Worm (Caenorhabditis elegans): ENCODE results near the gene F09E5.12.

F09E5.12 gene

ce11 chrII:5389831-5390323 is 19.3 kb upstream of the F09E5.12 start, which contains the start of gene ndx-6 (continued):
- TF ChIP-seq tbx-7 (tag; optimal IDR thresholded peaks at IDR 0.05) (no peak), unc-86 (tag; optimal IDR thresholded peaks at IDR 0.05) (peak; percentile 43), pha-2 (tag; optimal IDR thresholded peaks at IDR 0.05) (no peak)

- no peak for TF ChIP-seq dmd-4 (tag; optimal IDR thresholded peaks at IDR 0.05; ENCODE audit: borderline replicate concordance)
Observed at ce11 chrII:5388786-5389421, 18.4 kb upstream of the F09E5.12 start, which contains the start of gene rsp-4. TSS of gene rsp-4 (minus strand) at chrII:5388836.

- TF ChIP-seq pat-9 (tag; optimal IDR thresholded peaks at IDR 0.05) (no peak), fax-1 (tag; optimal IDR thresholded peaks at IDR 0.05) (no peak), zip-5 (tag; optimal IDR thresholded peaks at IDR 0.05) (no peak), ceh-22 (tag; optimal IDR thresholded peaks at IDR 0.05) (no peak), ceh-18 (tag; optimal IDR thresholded peaks at IDR 0.05) (no peak), hlh-30 (tag; optimal IDR thresholded peaks at IDR 0.05; ENCODE audit: insufficient read depth) (no peak), elt-4 (tag; optimal IDR thresholded peaks at IDR 0.05) (no peak), ceh-9 (tag; optimal IDR thresholded peaks at IDR 0.05) (no peak), sdc-2 (tag; optimal IDR thresholded peaks at IDR 0.05) (no peak), elt-2 (tag; optimal IDR thresholded peaks at IDR 0.05) (no peak)
Observed at ce11 chrII:5387217-5387616, 16.7 kb upstream of the F09E5.12 start, which contains the start of gene ccpp-6. TSS of gene ccpp-6 (minus strand) at chrII:5387317.

ce11 chrII:5384282-5384681 is 13.7 kb upstream of the F09E5.12 start:
- TF ChIP-seq ceh-24 (tag; optimal IDR thresholded peaks at IDR 0.05) = no peak
- no peak for TF ChIP-seq ref-2 (tag; optimal IDR thresholded peaks at IDR 0.05)
- TF ChIP-seq mec-3 (tag; optimal IDR thresholded peaks at IDR 0.05; ENCODE audit: borderline replicate concordance) = no peak
- no peak for TF ChIP-seq ztf-16 (tag; optimal IDR thresholded peaks at IDR 0.05)
- TF ChIP-seq C38D4.7 (GFP tag; optimal IDR thresholded peaks at IDR 0.05) = no peak
- TF ChIP-seq ama-1 (optimal IDR thresholded peaks at IDR 0.05) = no peak
- TF ChIP-seq unc-3 (GFP tag; conservative IDR thresholded peaks at IDR 0.05) = no peak
- no peak for TF ChIP-seq unc-3 (tag; optimal IDR thresholded peaks at IDR 0.05)
- TF ChIP-seq syd-9 (tag; optimal IDR thresholded peaks at IDR 0.05) = no peak
- TF ChIP-seq sdc-2 (tag; optimal IDR thresholded peaks at IDR 0.05) = no peak
- TF ChIP-seq K02D7.2 (tag; optimal IDR thresholded peaks at IDR 0.05) = no peak
- no peak for TF ChIP-seq gmeb-2 (tag; optimal IDR thresholded peaks at IDR 0.05)
- no peak for TF ChIP-seq rnt-1 (tag; optimal IDR thresholded peaks at IDR 0.05)
- no peak for TF ChIP-seq ceh-2 (tag; optimal IDR thresholded peaks at IDR 0.05)
- TF ChIP-seq tbx-7 (tag; optimal IDR thresholded peaks at IDR 0.05) = no peak
- TF ChIP-seq dve-1 (tag; optimal IDR thresholded peaks at IDR 0.05) = no peak
- no peak for TF ChIP-seq pqm-1 (tag; optimal IDR thresholded peaks at IDR 0.05)

DNA sequence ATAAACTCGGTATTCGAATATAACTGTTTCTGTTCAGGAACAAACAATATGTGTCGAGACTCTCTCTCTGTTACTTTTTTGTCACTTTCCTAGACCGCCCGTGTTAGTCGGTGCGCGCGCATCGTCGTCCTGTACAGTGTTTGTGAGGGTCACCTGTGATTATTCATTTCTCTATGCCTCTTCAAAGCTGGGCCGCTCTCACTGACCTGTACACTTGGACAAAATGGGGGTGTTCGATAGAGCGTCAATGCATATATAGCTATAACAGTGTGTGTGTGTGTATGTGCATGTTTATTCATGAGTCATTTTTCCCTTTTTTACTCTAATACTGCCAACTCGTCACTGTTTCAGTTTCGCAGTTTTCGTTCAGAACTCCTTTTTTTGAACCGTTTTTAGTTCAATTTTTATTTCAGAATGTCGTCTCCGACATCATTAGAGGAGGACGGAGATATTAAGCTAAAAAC is 9.1 kb upstream of the F09E5.12 start, which contains the start of gene pkc-3:
Gene pkc-3, plus strand, starts transcription at position 414 of the 464 bp plus-strand sequence.
- TF ChIP-seq tbx-2 (tag; optimal IDR thresholded peaks at IDR 0.05) = peak; percentile 14
- no peak for TF ChIP-seq pqm-1 (tag; optimal IDR thresholded peaks at IDR 0.05)
- peak; percentile 34 for TF ChIP-seq nfya-1 (tag; optimal IDR thresholded peaks at IDR 0.05)
- peak; percentile 74 for TF ChIP-seq elt-2 (tag; optimal IDR thresholded peaks at IDR 0.05)
- peak; percentile 43 for TF ChIP-seq ama-1 (optimal IDR thresholded peaks at IDR 0.05)
- peak; percentile 26 for TF ChIP-seq T23F11.4 (GFP tag; optimal IDR thresholded peaks at IDR 0.05)
- no peak for TF ChIP-seq dmd-4 (tag; optimal IDR thresholded peaks at IDR 0.05; ENCODE audit: borderline replicate concordance)
- TF ChIP-seq elt-4 (tag; optimal IDR thresholded peaks at IDR 0.05) = no peak
- peak; percentile 9 for TF ChIP-seq ceh-2 (tag; optimal IDR thresholded peaks at IDR 0.05)
- no peak for TF ChIP-seq ceh-45 (GFP tag; IDR thresholded peaks at IDR 0.05)
- peak; percentile 26 for TF ChIP-seq pax-1 (tag; optimal IDR thresholded peaks at IDR 0.05)
- peak; percentile 4 for TF ChIP-seq dve-1 (tag; optimal IDR thresholded peaks at IDR 0.05)
- TF ChIP-seq hlh-30 (tag; optimal IDR thresholded peaks at IDR 0.05; ENCODE audit: insufficient read depth) = peak; percentile 2

All from whole organism, late embryonic.